Fruit fly (Drosophila melanogaster) whole organism, wandering third instar larva: ENCODE measurements around the gene Inx3.

Experiments used
- Abd-B ChIP-seq: fragments of >200 bp; optimal IDR thresholded peaks from 2 replicates; lab custom pipeline; 2017; ENCODE audit warnings: missing biosample characterization, missing genetic modification characterization
- CG32264 ChIP-seq: fragments of 200-800 bp; sonication (Bioruptor generic); optimal IDR thresholded peaks from 2 replicates; lab custom pipeline; 2016; ENCODE audit warnings: missing biosample characterization, missing genetic modification characterization
- CG9705 ChIP-seq: fragments of 200-800 bp; sonication (Bioruptor generic); optimal IDR thresholded peaks from 2 replicates; lab custom pipeline; 2018; ENCODE audit warnings: missing biosample characterization, mild to moderate bottlenecking, missing genetic modification characterization
- CrebA ChIP-seq: fragments of 200-800 bp; sonication (Bioruptor generic); optimal IDR thresholded peaks from 2 replicates; lab custom pipeline; 2016; ENCODE audit warnings: missing biosample characterization, mild to moderate bottlenecking, missing genetic modification characterization, borderline replicate concordance
- Dfd ChIP-seq: fragments of >200 bp; optimal IDR thresholded peaks from 2 replicates; lab custom pipeline; 2017; ENCODE audit warnings: missing biosample characterization, missing genetic modification characterization
- Dif ChIP-seq: fragments of 200-275, 200-300 bp; sonication (Bioruptor generic); optimal IDR thresholded peaks from 2 replicates; lab custom pipeline; 2018; ENCODE audit warnings: missing biosample characterization, missing genetic modification characterization; ENCODE audit not compliant: partially characterized antibody
- GATAd ChIP-seq: sonication (Bioruptor generic); optimal IDR thresholded peaks from 2 replicates; lab custom pipeline; 2016; ENCODE audit warnings: missing biosample characterization, missing genetic modification characterization
- HLH106 ChIP-seq: fragments of 200-800 bp; optimal IDR thresholded peaks from 3 replicates; lab custom pipeline; 2019; ENCODE audit warnings: missing biosample characterization, mild to moderate bottlenecking, missing genetic modification characterization, moderate library complexity
- Hnf4 ChIP-seq: fragments of 200-800 bp; sonication (Bioruptor generic); optimal IDR thresholded peaks from 2 replicates; lab custom pipeline; 2016; ENCODE audit warnings: missing biosample characterization, mild to moderate bottlenecking, missing genetic modification characterization
- Hr78 ChIP-seq: fragments of >200 bp; optimal IDR thresholded peaks from 2 replicates; lab custom pipeline; 2017; ENCODE audit warnings: missing biosample characterization, missing genetic modification characterization
- Hr83 ChIP-seq: fragments of 200-300 bp; sonication (Bioruptor generic); optimal IDR thresholded peaks from 2 replicates; lab custom pipeline; 2016; ENCODE audit warnings: missing biosample characterization, mild to moderate bottlenecking, missing genetic modification characterization, moderate library complexity; ENCODE audit not compliant: poor library complexity, severe bottlenecking
- Jra ChIP-seq: sonication (Bioruptor generic); optimal IDR thresholded peaks from 2 replicates; lab custom pipeline; 2016; ENCODE audit warnings: missing biosample characterization, missing genetic modification characterization
- Mio ChIP-seq: sonication (Bioruptor generic); optimal IDR thresholded peaks from 2 replicates; lab custom pipeline; 2016; ENCODE audit warnings: missing biosample characterization, missing genetic modification characterization
- Myc ChIP-seq: fragments of >200 bp; optimal IDR thresholded peaks from 2 replicates; lab custom pipeline; 2017
- N ChIP-seq: fragments of >200 bp; optimal IDR thresholded peaks from 2 replicates; lab custom pipeline; 2018; ENCODE audit warnings: missing biosample characterization, missing external identifiers, missing genetic modification characterization
- OdsH ChIP-seq: fragments of 200-800 bp; sonication (Bioruptor generic); optimal IDR thresholded peaks from 2 replicates; lab custom pipeline; 2016; ENCODE audit warnings: missing biosample characterization, mild to moderate bottlenecking, missing genetic modification characterization
- Rel ChIP-seq, 2 experiments: fragments of 200-800 bp; sonication (Bioruptor generic) in 1 of 2; optimal IDR thresholded peaks; 2 replicates in 1 of 2; 3 replicates in 1 of 2; lab custom pipeline; 2016 to 2019; ENCODE audit warnings: mild to moderate bottlenecking in 2 of 2, missing biosample characterization in 2 of 2, missing genetic modification characterization in 2 of 2, moderate library complexity in 1 of 2
- Sp1 ChIP-seq: fragments of 200-800 bp; sonication (Bioruptor generic); optimal IDR thresholded peaks from 3 replicates; lab custom pipeline; 2019; ENCODE audit warnings: missing biosample characterization, mild to moderate bottlenecking, missing genetic modification characterization, moderate library complexity
- Vsx2 ChIP-seq: fragments of 200-300, 225-300 bp; sonication (Bioruptor generic); optimal IDR thresholded peaks from 2 replicates; lab custom pipeline; 2018; ENCODE audit warnings: missing biosample characterization, missing genetic modification characterization; ENCODE audit not compliant: partially characterized antibody
- br ChIP-seq: fragments of 200-800 bp; sonication (Bioruptor generic); optimal IDR thresholded peaks from 2 replicates; lab custom pipeline; 2016; ENCODE audit warnings: missing biosample characterization, missing genetic modification characterization
- brk ChIP-seq: fragments of 200-800 bp; sonication (Bioruptor generic); optimal IDR thresholded peaks from 2 replicates; lab custom pipeline; 2016; ENCODE audit warnings: missing biosample characterization, mild to moderate bottlenecking, missing genetic modification characterization
- dl ChIP-seq, 2 experiments: fragments of 175-275, 200-275 bp in 1 of 2; fragments of 200-275 bp in 1 of 2; sonication (Bioruptor generic); optimal IDR thresholded peaks; lab custom pipeline; 2018; ENCODE audit warnings: mild to moderate bottlenecking in 2 of 2, missing biosample characterization in 2 of 2, missing genetic modification characterization in 2 of 2, moderate library complexity in 2 of 2; ENCODE audit not compliant: partially characterized antibody in 2 of 2, insufficient read depth in 1 of 2
- dmrt93B ChIP-seq: fragments of 200-800 bp; sonication (Bioruptor generic); optimal IDR thresholded peaks from 2 replicates; lab custom pipeline; 2018; ENCODE audit warnings: missing biosample characterization, mild to moderate bottlenecking, missing genetic modification characterization
- dsf ChIP-seq: sonication (Bioruptor generic); optimal IDR thresholded peaks from 2 replicates; lab custom pipeline; 2016; ENCODE audit warnings: missing biosample characterization, missing genetic modification characterization, borderline replicate concordance
- ey ChIP-seq: fragments of 200-800 bp; sonication (Bioruptor generic); optimal IDR thresholded peaks from 2 replicates; lab custom pipeline; 2016; ENCODE audit warnings: missing biosample characterization, missing genetic modification characterization
- foxo ChIP-seq, 2 experiments: fragments of 200-800 bp; sonication (Bioruptor generic); optimal IDR thresholded peaks; 2 replicates in 1 of 2; 3 replicates in 1 of 2; lab custom pipeline; 2016 to 2017; ENCODE audit warnings: missing biosample characterization in 2 of 2, missing genetic modification characterization in 2 of 2
- fru ChIP-seq: fragments of 200-800 bp; sonication (Bioruptor generic); optimal IDR thresholded peaks from 3 replicates; lab custom pipeline; 2016; ENCODE audit warnings: missing biosample characterization, mild to moderate bottlenecking, missing genetic modification characterization
- h ChIP-seq: fragments of 200-800 bp; sonication (Bioruptor generic); optimal IDR thresholded peaks from 3 replicates; lab custom pipeline; 2016; ENCODE audit warnings: missing biosample characterization, mild to moderate bottlenecking, missing genetic modification characterization
- jim ChIP-seq: fragments of 175-275, 200-325 bp; sonication (Bioruptor generic); optimal IDR thresholded peaks from 2 replicates; lab custom pipeline; 2016; ENCODE audit warnings: missing biosample characterization, mild to moderate bottlenecking, missing genetic modification characterization
- lola ChIP-seq: fragments of >200 bp; optimal IDR thresholded peaks from 2 replicates; lab custom pipeline; 2017; ENCODE audit warnings: missing biosample characterization, missing genetic modification characterization
- pan ChIP-seq: fragments of >200 bp; optimal IDR thresholded peaks from 2 replicates; lab custom pipeline; 2017
- psq ChIP-seq: fragments of 200-800 bp; sonication (Bioruptor generic); optimal IDR thresholded peaks from 3 replicates; lab custom pipeline; 2017; ENCODE audit warnings: missing biosample characterization, mild to moderate bottlenecking, missing genetic modification characterization, moderate library complexity
- rgr ChIP-seq: fragments of 200-800 bp; sonication (Bioruptor generic); optimal IDR thresholded peaks from 3 replicates; lab custom pipeline; 2016; ENCODE audit warnings: missing biosample characterization, mild to moderate bottlenecking, missing genetic modification characterization
- sage ChIP-seq: fragments of 200-800 bp; sonication (Bioruptor generic); optimal IDR thresholded peaks from 2 replicates; lab custom pipeline; 2016; ENCODE audit warnings: missing biosample characterization, mild to moderate bottlenecking, missing genetic modification characterization
- sv ChIP-seq: fragments of 200-800 bp; sonication (Bioruptor generic); optimal IDR thresholded peaks from 3 replicates; lab custom pipeline; 2016; ENCODE audit warnings: missing biosample characterization, missing genetic modification characterization
- tai ChIP-seq: sonication (Bioruptor generic); optimal IDR thresholded peaks from 2 replicates; lab custom pipeline; 2016; ENCODE audit warnings: missing biosample characterization, missing genetic modification characterization
- usp ChIP-seq: fragments of >200 bp; optimal IDR thresholded peaks from 2 replicates; lab custom pipeline; 2017; ENCODE audit warnings: missing biosample characterization, missing genetic modification characterization
- woc ChIP-seq: sonication (Bioruptor generic); optimal IDR thresholded peaks from 2 replicates; lab custom pipeline; 2016; ENCODE audit warnings: missing biosample characterization, mild to moderate bottlenecking, missing genetic modification characterization

The Inx3 gene

dm6 chr3R:28847547-28848316, 11.6 kb downstream of the Inx3 start:
- no peak for TF ChIP-seq CG9705
- TF ChIP-seq Mio (GFP tag; lab: Kevin White, UChicago) = no peak
- peak; percentile 33 for TF ChIP-seq psq
- TF ChIP-seq Myc (lab: Kevin White, UChicago) = no peak
- TF ChIP-seq Rel (GFP tag; optimal IDR thresholded peaks at IDR 0.05; lab: Kevin White, UChicago) = no peak
- TF ChIP-seq Rel (tag; optimal IDR thresholded peaks at IDR 0.05; lab: Kevin White, UChicago) = no peak
- TF ChIP-seq Dif (GFP tag; lab: Kevin White, UChicago) = no peak
- no peak for TF ChIP-seq CrebA (GFP tag; lab: Kevin White, UChicago)
- TF ChIP-seq Sp1 (GFP tag; lab: Kevin White, UChicago) = peak; percentile 38
- TF ChIP-seq woc (GFP tag; lab: Kevin White, UChicago) = peak; percentile 19
- no peak for TF ChIP-seq CG32264
- TF ChIP-seq GATAd (GFP tag; lab: Kevin White, UChicago) = no peak
- TF ChIP-seq h (GFP tag; lab: Kevin White, UChicago) = no peak
- no peak for TF ChIP-seq Jra (GFP tag; lab: Kevin White, UChicago)
- TF ChIP-seq dl (GFP tag; optimal IDR thresholded peaks at IDR 0.05; lab: Kevin White, UChicago; ENCODE audit: insufficient read depth in 1 of 2, partially characterized antibody in 2 of 2) = no peak
- no peak for TF ChIP-seq Vsx2 (GFP tag; lab: Kevin White, UChicago)
- TF ChIP-seq Hnf4 (GFP tag; lab: Kevin White, UChicago) = no peak
- TF ChIP-seq pan (lab: Kevin White, UChicago) = no peak
- peak; percentile 20 for TF ChIP-seq rgr (GFP tag; lab: Kevin White, UChicago)
- TF ChIP-seq fru (GFP tag; lab: Kevin White, UChicago) = peak; percentile 0
- TF ChIP-seq brk (GFP tag; lab: Kevin White, UChicago) = no peak
- no peak for TF ChIP-seq ey
- no peak for TF ChIP-seq dsf (GFP tag; lab: Kevin White, UChicago)
- TF ChIP-seq N (GFP tag; lab: Kevin White, UChicago) = no peak
- no peak for TF ChIP-seq br
- no peak for TF ChIP-seq Hr78 (GFP tag; lab: Kevin White, UChicago)
- peak; percentile 32 for TF ChIP-seq HLH106 (tag; lab: Kevin White, UChicago)
- TF ChIP-seq lola (GFP tag; lab: Kevin White, UChicago) = no peak
- no peak for TF ChIP-seq Hr83 (GFP tag; lab: Kevin White, UChicago)
- no peak for TF ChIP-seq Dfd (GFP tag; lab: Kevin White, UChicago)
- peak in 1 of 2 experiments; percentile 46 for TF ChIP-seq foxo (GFP tag; optimal IDR thresholded peaks at IDR 0.05; lab: Kevin White, UChicago)
- TF ChIP-seq sage (GFP tag; lab: Kevin White, UChicago) = no peak
- TF ChIP-seq tai (GFP tag; lab: Kevin White, UChicago) = no peak
- no peak for TF ChIP-seq sv (GFP tag; lab: Kevin White, UChicago)
- TF ChIP-seq OdsH (GFP tag; lab: Kevin White, UChicago) = peak; percentile 26
- TF ChIP-seq usp (GFP tag; lab: Kevin White, UChicago) = no peak
- TF ChIP-seq Abd-B (GFP tag; lab: Kevin White, UChicago) = no peak
- no peak for TF ChIP-seq jim (GFP tag; lab: Kevin White, UChicago)
- peak; percentile 53 for TF ChIP-seq dmrt93B (GFP tag; lab: Kevin White, UChicago)

DNA sequence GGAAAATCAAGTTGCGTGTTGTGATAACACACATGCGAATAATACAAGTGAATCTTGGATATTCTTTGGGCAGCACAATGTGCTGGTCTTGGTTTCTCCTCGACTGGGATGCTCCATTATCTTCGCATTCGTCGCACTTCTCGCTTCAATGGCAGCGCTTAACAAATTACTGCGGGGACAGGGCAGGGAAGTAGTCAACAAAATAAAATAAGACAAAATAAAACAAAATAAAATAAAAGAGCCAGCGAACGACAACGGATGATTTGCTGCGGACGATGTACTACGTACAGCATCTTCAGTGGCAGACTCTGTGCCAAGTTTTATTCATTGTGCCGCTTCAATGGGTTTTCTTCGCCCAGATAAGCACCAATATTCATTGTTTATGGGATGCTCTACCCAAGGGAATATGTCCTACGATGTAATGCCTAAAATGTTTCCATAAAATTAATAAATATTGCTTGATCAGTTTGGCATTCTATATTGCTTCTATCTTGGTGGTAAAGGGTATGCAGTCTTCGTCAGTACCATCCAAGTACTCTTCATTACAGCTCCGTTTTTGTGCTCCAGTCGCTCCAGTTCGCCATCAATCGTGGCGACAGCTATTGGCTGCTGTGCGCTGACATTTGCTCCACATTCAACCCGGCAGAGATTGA, 12.3 kb downstream of the Inx3 start:
- TF ChIP-seq GATAd (GFP tag; lab: Kevin White, UChicago) = no peak
- peak; percentile 6 for TF ChIP-seq woc (GFP tag; lab: Kevin White, UChicago)
- peak; percentile 7 for TF ChIP-seq ey
- TF ChIP-seq Myc (lab: Kevin White, UChicago) = no peak
- no peak for TF ChIP-seq Rel (GFP tag; optimal IDR thresholded peaks at IDR 0.05; lab: Kevin White, UChicago)
- TF ChIP-seq Rel (tag; optimal IDR thresholded peaks at IDR 0.05; lab: Kevin White, UChicago) = no peak
- TF ChIP-seq foxo (GFP tag; optimal IDR thresholded peaks at IDR 0.05; lab: Kevin White, UChicago) = no peak
- TF ChIP-seq Abd-B (GFP tag; lab: Kevin White, UChicago) = no peak
- no peak for TF ChIP-seq dsf (GFP tag; lab: Kevin White, UChicago)
- no peak for TF ChIP-seq Mio (GFP tag; lab: Kevin White, UChicago)
- TF ChIP-seq sv (GFP tag; lab: Kevin White, UChicago) = no peak
- no peak for TF ChIP-seq psq
